Worm (Caenorhabditis elegans): ENCODE results near the gene F46F3.3.

- TF ChIP-seq zag-1 (tag; optimal IDR thresholded peaks at IDR 0.05) (no peak), nhr-90 (tag; optimal IDR thresholded peaks at IDR 0.05; ENCODE audit: poor library complexity) (no peak), aly-2 (tag; optimal IDR thresholded peaks at IDR 0.05) (no peak), nhr-28 (tag; optimal IDR thresholded peaks at IDR 0.05) (no peak), ceh-82 (tag; optimal IDR thresholded peaks at IDR 0.05) (no peak)
Observed at ce11 chrV:11618173-11618572, 49.1 kb upstream of the F46F3.3 start, which contains the start of gene glb-15.
